Fruit fly (Drosophila melanogaster) whole organism, prepupa: Measurements from ENCODE around the gene Hipk.

Experiments
- Blimp-1 ChIP-seq: fragments of 200-800 bp; sonication (Bioruptor generic); optimal IDR thresholded peaks from 3 replicates; lab custom pipeline; 2017; ENCODE audit warnings: missing biosample characterization, missing genetic modification characterization, mild to moderate bottlenecking, moderate library complexity, missing genetic modification reagents
- CG11294 ChIP-seq: fragments of 200-800 bp; sonication (Bioruptor generic); IDR thresholded peaks from 2 replicates; pipeline ENCODE4 v1.3.6; 2022; ENCODE audit warnings: missing biosample characterization, missing genetic modification characterization
- CG16779 ChIP-seq: fragments of 200-800 bp; sonication (Bioruptor generic); optimal IDR thresholded peaks from 3 replicates; lab custom pipeline; 2017; ENCODE audit warnings: missing biosample characterization, mild to moderate bottlenecking, missing genetic modification characterization
- CG31627 ChIP-seq: fragments of 200-800 bp; sonication (Bioruptor generic); optimal IDR thresholded peaks from 3 replicates; lab custom pipeline; 2016; ENCODE audit warnings: missing biosample characterization, missing genetic modification characterization
- CG6792 ChIP-seq: fragments of 200-800 bp; sonication (Bioruptor generic); optimal IDR thresholded peaks from 3 replicates; lab custom pipeline; 2016; ENCODE audit warnings: missing biosample characterization, missing genetic modification characterization
- Lpt ChIP-seq: fragments of 200-800 bp; sonication (Bioruptor generic); optimal IDR thresholded peaks from 3 replicates; lab custom pipeline; 2016; ENCODE audit warnings: missing biosample characterization, missing genetic modification characterization
- acj6 ChIP-seq: fragments of 200-800 bp; sonication (Bioruptor generic); optimal IDR thresholded peaks from 3 replicates; lab custom pipeline; 2016; ENCODE audit warnings: missing biosample characterization, missing genetic modification characterization
- dsx ChIP-seq: fragments of 200-800 bp; optimal IDR thresholded peaks from 3 replicates; lab custom pipeline; 2019; ENCODE audit warnings: missing biosample characterization, mild to moderate bottlenecking, missing genetic modification characterization, moderate library complexity; ENCODE audit not compliant: poor library complexity, severe bottlenecking
- pdm3 ChIP-seq: fragments of 200-800 bp; sonication (Bioruptor generic); optimal IDR thresholded peaks from 3 replicates; lab custom pipeline; 2016; ENCODE audit warnings: missing biosample characterization, missing genetic modification characterization
- ss ChIP-seq, 2 experiments: fragments of 200-800 bp; sonication (Bioruptor generic); optimal IDR thresholded peaks; 2 replicates in 1 of 2; 3 replicates in 1 of 2; lab custom pipeline; 2017 to 2018; ENCODE audit warnings: mild to moderate bottlenecking in 2 of 2, missing biosample characterization in 2 of 2, missing genetic modification characterization in 2 of 2, moderate library complexity in 1 of 2

dm6 chr3L:528037-528436 is 14.8 kb upstream of the Hipk start, which contains the start of gene CG34269:
- TF ChIP-seq Lpt (GFP tag; lab: Kevin White, UChicago) = no peak
- TF ChIP-seq Blimp-1 (GFP tag; lab: Kevin White, UChicago) = no peak
- no peak for TF ChIP-seq CG11294 (GFP tag; lab: Robert Waterston, UW)
- no peak for TF ChIP-seq pdm3 (GFP tag; lab: Kevin White, UChicago)
- TF ChIP-seq ss (GFP tag; optimal IDR thresholded peaks at IDR 0.05; lab: Kevin White, UChicago) = no peak
- no peak for TF ChIP-seq dsx (GFP tag; lab: Kevin White, UChicago)
- TF ChIP-seq CG16779 (tag; lab: Kevin White, UChicago) = no peak
- no peak for TF ChIP-seq CG6792 (GFP tag; lab: Kevin White, UChicago)
- TF ChIP-seq acj6 (GFP tag; lab: Kevin White, UChicago) = no peak
- no peak for TF ChIP-seq CG31627 (GFP tag; lab: Kevin White, UChicago)
